Worm (Caenorhabditis elegans): ENCODE data around the gene nhr-9.
A peak's percentile ranks its signal among the peaks of the same experiment; 100 is the strongest.

nhr-9 gene

DNA sequence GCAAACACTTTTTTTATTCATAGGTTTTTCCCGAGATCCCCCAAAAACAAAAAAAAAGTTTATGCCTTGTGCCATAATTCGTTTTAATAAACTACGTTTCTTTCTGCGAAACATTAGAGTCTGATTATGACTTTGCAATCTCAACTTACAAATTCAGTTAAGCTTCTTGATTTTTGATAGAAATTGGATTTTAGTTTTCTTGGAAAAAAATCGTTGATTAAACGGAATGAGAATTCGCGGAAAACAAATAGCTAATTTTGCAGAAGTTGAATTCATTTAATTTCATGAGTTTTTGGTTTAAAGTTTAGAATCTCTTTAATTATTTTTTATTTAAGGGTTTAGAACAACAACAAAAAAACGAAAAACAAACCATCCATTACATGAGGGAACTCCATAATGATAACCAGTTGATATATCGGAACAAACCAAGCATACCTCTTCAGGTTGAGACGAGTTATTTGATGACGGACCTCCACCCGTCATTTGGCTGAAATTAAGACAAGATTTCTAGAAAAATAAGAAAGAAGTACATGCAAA is 19.8 kb downstream of the nhr-9 start, which contains the start of gene nhr-10:
Gene nhr-10, minus strand, starts transcription at position 487 of the 537 bp plus-strand sequence.
- TF ChIP-seq ham-2 (GFP tag; optimal IDR thresholded peaks at IDR 0.05) (no peak), snpc-4 (tag; optimal IDR thresholded peaks at IDR 0.05) (no peak), ceh-83 (GFP tag; optimal IDR thresholded peaks at IDR 0.05) (no peak), flh-1 (GFP tag; optimal IDR thresholded peaks at IDR 0.05) (no peak), tbx-8 (GFP tag; optimal IDR thresholded peaks at IDR 0.05) (no peak), drap-1 (GFP tag; optimal IDR thresholded peaks at IDR 0.05) (no peak), hlh-1 (tag; optimal IDR thresholded peaks at IDR 0.05) (no peak), bed-3 (GFP tag; optimal IDR thresholded peaks at IDR 0.05) (no peak), M03D4.4 (tag; optimal IDR thresholded peaks at IDR 0.05) (no peak), mab-5 (tag; optimal IDR thresholded peaks at IDR 0.05) (no peak), mep-1 (tag; optimal IDR thresholded peaks at IDR 0.05) (no peak), unc-120 (tag; optimal IDR thresholded peaks at IDR 0.05; ENCODE audit: poor library complexity, severe bottlenecking) (no peak)

DNA sequence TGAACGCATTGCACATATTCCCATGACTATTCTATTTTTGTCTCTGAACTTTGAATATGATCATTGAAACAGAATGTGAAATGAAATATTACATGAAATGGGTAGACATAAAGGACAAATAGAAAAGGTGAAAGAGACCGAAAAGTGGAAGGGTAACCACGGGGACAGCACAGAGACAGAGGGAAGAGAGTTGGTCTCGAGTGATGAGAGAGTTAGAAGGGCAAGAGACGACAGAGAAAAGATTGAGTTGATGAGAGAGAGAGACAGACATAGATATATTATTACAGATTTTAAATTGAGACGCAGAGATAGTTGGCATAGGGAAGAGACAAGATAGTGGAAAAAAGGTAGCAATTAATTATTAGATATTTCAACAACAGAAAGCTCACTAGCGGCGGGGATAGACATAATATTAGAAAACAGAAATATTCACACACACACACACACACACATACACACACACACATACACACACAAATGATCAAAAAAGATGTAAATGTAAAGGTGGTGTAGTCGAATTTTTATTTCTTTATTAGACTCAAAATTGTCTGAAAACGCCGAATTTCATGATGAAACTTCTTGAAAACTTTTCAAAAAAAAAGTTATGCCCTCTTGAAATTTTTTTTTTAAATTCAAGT is 21.5 kb downstream of the nhr-9 start:
- no peak for TF ChIP-seq blmp-1 (tag; optimal IDR thresholded peaks at IDR 0.05)
- peak; percentile 70 for TF ChIP-seq unc-62 (GFP tag; optimal IDR thresholded peaks at IDR 0.05)
- peak; percentile 48 for TF ChIP-seq unc-120 (tag; optimal IDR thresholded peaks at IDR 0.05; ENCODE audit: poor library complexity, severe bottlenecking)
- no peak for TF ChIP-seq flh-1 (GFP tag; optimal IDR thresholded peaks at IDR 0.05)
- TF ChIP-seq bed-3 (GFP tag; optimal IDR thresholded peaks at IDR 0.05), result no peak
- no peak for TF ChIP-seq unc-39 (tag; optimal IDR thresholded peaks at IDR 0.05)
- TF ChIP-seq sptf-1 (tag; optimal IDR thresholded peaks at IDR 0.05), result no peak
- no peak for TF ChIP-seq nhr-2 (tag; optimal IDR thresholded peaks at IDR 0.05)
- no peak for TF ChIP-seq zip-8 (tag; optimal IDR thresholded peaks at IDR 0.05)
- TF ChIP-seq nhr-237 (tag; optimal IDR thresholded peaks at IDR 0.05), result peak; percentile 25
- no peak for TF ChIP-seq mab-5 (tag; optimal IDR thresholded peaks at IDR 0.05)
- no peak for TF ChIP-seq mep-1 (tag; optimal IDR thresholded peaks at IDR 0.05)
- no peak for TF ChIP-seq hlh-1 (tag; optimal IDR thresholded peaks at IDR 0.05)
- TF ChIP-seq ceh-39 (tag; optimal IDR thresholded peaks at IDR 0.05), result no peak
- no peak for TF ChIP-seq ceh-83 (GFP tag; optimal IDR thresholded peaks at IDR 0.05)
- TF ChIP-seq lin-13 (tag; optimal IDR thresholded peaks at IDR 0.05), result no peak
- no peak for TF ChIP-seq lin-32 (GFP tag; optimal IDR thresholded peaks at IDR 0.05)
- TF ChIP-seq elt-1 (tag; optimal IDR thresholded peaks at IDR 0.05; ENCODE audit: borderline replicate concordance, insufficient read depth), result no peak
- TF ChIP-seq tbx-8 (GFP tag; optimal IDR thresholded peaks at IDR 0.05), result no peak
- no peak for TF ChIP-seq ceh-43 (GFP tag; optimal IDR thresholded peaks at IDR 0.05)
- TF ChIP-seq ztf-11 (tag; optimal IDR thresholded peaks at IDR 0.05), result no peak
- TF ChIP-seq mls-2 (tag; optimal IDR thresholded peaks at IDR 0.05), result no peak
- TF ChIP-seq pha-4 (tag; optimal IDR thresholded peaks at IDR 0.05), result peak; percentile 45
- peak; percentile 25 for TF ChIP-seq lsy-2 (tag; optimal IDR thresholded peaks at IDR 0.05)
- TF ChIP-seq ces-1 (GFP tag; optimal IDR thresholded peaks at IDR 0.05), result peak; percentile 42
- TF ChIP-seq nhr-76 (tag; optimal IDR thresholded peaks at IDR 0.05), result no peak
- TF ChIP-seq cnd-1 (tag; optimal IDR thresholded peaks at IDR 0.05), result no peak
- no peak for TF ChIP-seq snpc-4 (tag; optimal IDR thresholded peaks at IDR 0.05)
- TF ChIP-seq nhr-12 (tag; optimal IDR thresholded peaks at IDR 0.05), result no peak
- TF ChIP-seq M03D4.4 (tag; optimal IDR thresholded peaks at IDR 0.05), result no peak
- TF ChIP-seq nhr-28 (tag; optimal IDR thresholded peaks at IDR 0.05), result no peak
- TF ChIP-seq elt-3 (tag; optimal IDR thresholded peaks at IDR 0.05), result no peak
- no peak for TF ChIP-seq ham-2 (GFP tag; optimal IDR thresholded peaks at IDR 0.05)
- TF ChIP-seq sem-2 (GFP tag; optimal IDR thresholded peaks at IDR 0.05), result no peak

DNA sequence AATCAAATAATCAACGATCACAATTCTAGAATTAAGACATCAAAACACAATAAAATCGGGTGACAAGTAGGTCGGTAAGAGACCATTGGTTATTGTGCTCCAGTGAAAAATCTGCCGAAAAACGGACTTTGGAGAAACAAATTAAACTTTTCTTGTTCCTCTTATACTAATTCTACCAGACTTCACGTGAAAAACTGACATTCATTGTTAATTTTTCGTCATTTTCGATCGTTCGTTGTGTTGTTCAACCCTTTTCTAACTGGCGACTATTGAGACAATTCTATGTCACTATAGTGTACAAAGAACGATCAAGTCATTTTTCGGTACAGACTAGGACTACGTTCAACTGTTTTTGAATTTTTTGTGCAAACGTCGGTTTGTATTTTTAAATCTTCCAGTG is 25.2 kb downstream of the nhr-9 start:
- TF ChIP-seq bed-3 (GFP tag; optimal IDR thresholded peaks at IDR 0.05) (no peak), pha-4 (tag; optimal IDR thresholded peaks at IDR 0.05) (no peak), ztf-11 (tag; optimal IDR thresholded peaks at IDR 0.05) (no peak), hlh-1 (tag; optimal IDR thresholded peaks at IDR 0.05) (no peak)
